Fruit fly (Drosophila melanogaster) Kc167 (cell line): Measurements from ENCODE around the gene Hnf4.

Experiments
- Myc ChIP-seq: fragments of >200 bp; optimal IDR thresholded peaks from 2 replicates; lab custom pipeline; 2017; ENCODE audit warnings: missing external identifiers
- Sin3A ChIP-seq: fragments of >200 bp; optimal IDR thresholded peaks from 2 replicates; lab custom pipeline; 2018; ENCODE audit warnings: missing external identifiers
- h ChIP-seq: fragments of >200 bp; optimal IDR thresholded peaks from 3 replicates; lab custom pipeline; 2018; ENCODE audit warnings: missing external identifiers
- insv ChIP-seq: fragments of >200 bp; optimal IDR thresholded peaks from 3 replicates; lab custom pipeline; 2018; ENCODE audit warnings: missing external identifiers
- psq ChIP-seq: fragments of >200 bp; optimal IDR thresholded peaks from 2 replicates; lab custom pipeline; 2017; ENCODE audit warnings: missing external identifiers
- ttk ChIP-seq: sonication (Bioruptor generic); optimal IDR thresholded peaks from 2 replicates; lab custom pipeline; 2017; ENCODE audit warnings: missing external identifiers

Hnf4 gene

dm6 chr2L:8684276-8684675 lies 25.1 kb downstream of the Hnf4 start, which contains the start of gene CG9289:
TSS of gene CG9289 (minus strand) at chr2L:8684376.
- TF ChIP-seq psq (lab: Kevin White, UChicago) (no peak), ttk (lab: Kevin White, UChicago) (no peak), insv (no peak), h (lab: Kevin White, UChicago) (no peak), Myc (lab: Kevin White, UChicago) (no peak), Sin3A (no peak)

dm6 chr2L:8683261-8684042 lies 26.0 kb downstream of the Hnf4 start:
- TF ChIP-seq insv, result no peak
- no peak for TF ChIP-seq h (lab: Kevin White, UChicago)
- TF ChIP-seq ttk (lab: Kevin White, UChicago), result no peak
- TF ChIP-seq psq (lab: Kevin White, UChicago), result no peak
- TF ChIP-seq Myc (lab: Kevin White, UChicago), result no peak
- no peak for TF ChIP-seq Sin3A

dm6 chr2L:8679712-8680111 lies 29.7 kb downstream of the Hnf4 start, which contains the start of gene CG9287:
TSS of gene CG9287 (minus strand) at chr2L:8679812.
- no peak for TF ChIP-seq Sin3A
- no peak for TF ChIP-seq Myc (lab: Kevin White, UChicago)
- no peak for TF ChIP-seq h (lab: Kevin White, UChicago)
- no peak for TF ChIP-seq psq (lab: Kevin White, UChicago)
- TF ChIP-seq insv, result no peak
- TF ChIP-seq ttk (lab: Kevin White, UChicago), result no peak

dm6 chr2L:8678955-8679354 lies 30.5 kb downstream of the Hnf4 start:
- no peak for TF ChIP-seq insv
- TF ChIP-seq ttk (lab: Kevin White, UChicago), result no peak
- TF ChIP-seq Myc (lab: Kevin White, UChicago), result no peak
- TF ChIP-seq psq (lab: Kevin White, UChicago), result no peak
- TF ChIP-seq Sin3A, result no peak
- no peak for TF ChIP-seq h (lab: Kevin White, UChicago)

dm6 chr2L:8672278-8672748 lies 37.1 kb downstream of the Hnf4 start, which contains the start of gene Glt:
TSS of gene Glt (plus strand) at chr2L:8672698.
- no peak for TF ChIP-seq psq (lab: Kevin White, UChicago)
- TF ChIP-seq ttk (lab: Kevin White, UChicago), result no peak
- TF ChIP-seq h (lab: Kevin White, UChicago), result no peak

dm6 chr2L:8659549-8659948 lies 49.9 kb downstream of the Hnf4 start:
- TF ChIP-seq psq (lab: Kevin White, UChicago) (no peak), insv (no peak), Myc (lab: Kevin White, UChicago) (no peak), h (lab: Kevin White, UChicago) (no peak)
